Worm (Caenorhabditis elegans) whole organism, late embryonic: Measurements from ENCODE around the gene kqt-2.
A peak's percentile ranks its signal among the peaks of the same experiment; 100 is the strongest.

Experiments used
- K09A11.1 ChIP-seq: sonication (generic microtip); optimal IDR thresholded peaks from 2 replicates; lab custom pipeline; 2017; ENCODE audit warnings: antibody characterized with exemption, mild to moderate bottlenecking, missing genetic modification characterization, missing compliant biosample characterization; ENCODE audit not compliant: insufficient read depth
- T23F11.4 ChIP-seq: fragments of 200-800 bp; sonication (Bioruptor generic); optimal IDR thresholded peaks from 2 replicates; lab custom pipeline; 2018; ENCODE audit warnings: mild to moderate bottlenecking, missing genetic modification characterization, missing compliant biosample characterization
- Y22D7AL.16 ChIP-seq: sonication (generic microtip); optimal IDR thresholded peaks from 2 replicates; lab custom pipeline; 2016; ENCODE audit warnings: missing genetic modification characterization, missing compliant biosample characterization
- ama-1 ChIP-seq: fragments of 150-350 bp; optimal IDR thresholded peaks from 2 replicates; lab custom pipeline; 2014
- ceh-14 ChIP-seq: sonication (generic microtip); optimal IDR thresholded peaks from 2 replicates; lab custom pipeline; 2016; ENCODE audit warnings: missing genotype, missing genetic modification characterization, missing compliant biosample characterization
- ceh-18 ChIP-seq: sonication (generic microtip); optimal IDR thresholded peaks from 2 replicates; lab custom pipeline; 2016; ENCODE audit warnings: missing genetic modification characterization, missing compliant biosample characterization
- ceh-19 ChIP-seq: fragments of 200-800 bp; sonication (Bioruptor generic); optimal IDR thresholded peaks from 2 replicates; lab custom pipeline; 2018; ENCODE audit warnings: mild to moderate bottlenecking, missing genetic modification characterization, missing compliant biosample characterization
- ceh-2 ChIP-seq: sonication (generic microtip); optimal IDR thresholded peaks from 2 replicates; lab custom pipeline; 2016; ENCODE audit warnings: missing genotype, missing genetic modification characterization, missing compliant biosample characterization
- ceh-24 ChIP-seq: sonication (generic microtip); optimal IDR thresholded peaks from 2 replicates; lab custom pipeline; 2016; ENCODE audit warnings: mild to moderate bottlenecking, missing genetic modification characterization, missing compliant biosample characterization
- ceh-31 ChIP-seq: sonication (generic microtip); optimal IDR thresholded peaks from 2 replicates; lab custom pipeline; 2016; ENCODE audit warnings: missing genetic modification characterization, missing compliant biosample characterization
- ceh-34 ChIP-seq: sonication (generic microtip); optimal IDR thresholded peaks from 2 replicates; lab custom pipeline; 2016; ENCODE audit warnings: mild to moderate bottlenecking, missing genetic modification characterization, missing compliant biosample characterization
- ceh-45 ChIP-seq: fragments of 200-800 bp; sonication (Bioruptor generic); IDR thresholded peaks from 2 replicates; pipeline ENCODE4 v1.3.6; 2022; ENCODE audit warnings: missing genetic modification reagents, missing genetic modification characterization, missing compliant biosample characterization
- ceh-6 ChIP-seq: fragments of 200-800 bp; sonication (Bioruptor generic); optimal IDR thresholded peaks from 2 replicates; lab custom pipeline; 2018; ENCODE audit warnings: mild to moderate bottlenecking, missing genetic modification characterization, missing compliant biosample characterization
- dmd-4 ChIP-seq: sonication (generic microtip); optimal IDR thresholded peaks from 2 replicates; lab custom pipeline; 2016; ENCODE audit warnings: borderline replicate concordance, missing genetic modification characterization, missing compliant biosample characterization
- dve-1 ChIP-seq: sonication (generic microtip); optimal IDR thresholded peaks from 2 replicates; lab custom pipeline; 2017; ENCODE audit warnings: antibody characterized with exemption, mild to moderate bottlenecking, missing genetic modification characterization, missing compliant biosample characterization
- elt-2 ChIP-seq: sonication (generic microtip); optimal IDR thresholded peaks from 2 replicates; lab custom pipeline; 2016; ENCODE audit warnings: missing genetic modification reagents, missing genetic modification characterization, missing compliant biosample characterization
- ets-4 ChIP-seq: sonication (generic microtip); optimal IDR thresholded peaks from 2 replicates; lab custom pipeline; 2016; ENCODE audit warnings: missing genetic modification characterization, missing compliant biosample characterization
- eyg-1 ChIP-seq: sonication (generic microtip); optimal IDR thresholded peaks from 2 replicates; lab custom pipeline; 2016; ENCODE audit warnings: missing genotype, missing genetic modification characterization, missing compliant biosample characterization
- fax-1 ChIP-seq: sonication (generic microtip); optimal IDR thresholded peaks from 2 replicates; lab custom pipeline; 2016; ENCODE audit warnings: missing genotype, missing genetic modification characterization, missing compliant biosample characterization
- fkh-6 ChIP-seq: sonication (generic microtip); optimal IDR thresholded peaks from 2 replicates; lab custom pipeline; 2016; ENCODE audit warnings: missing genetic modification characterization, missing compliant biosample characterization
- hlh-13 ChIP-seq: fragments of 200-800 bp; sonication (Bioruptor generic); optimal IDR thresholded peaks from 2 replicates; lab custom pipeline; 2018; ENCODE audit warnings: mild to moderate bottlenecking, missing genetic modification characterization, missing compliant biosample characterization
- hlh-30 ChIP-seq: sonication (generic microtip); optimal IDR thresholded peaks from 2 replicates; lab custom pipeline; 2017; ENCODE audit warnings: antibody characterized with exemption, missing genetic modification characterization, missing compliant biosample characterization; ENCODE audit not compliant: insufficient read depth
- lin-11 ChIP-seq: fragments of 200-800 bp; sonication (Bioruptor generic); optimal IDR thresholded peaks from 2 replicates; lab custom pipeline; 2018; ENCODE audit warnings: mild to moderate bottlenecking, missing genetic modification characterization, missing compliant biosample characterization
- mec-3 ChIP-seq: sonication (generic microtip); optimal IDR thresholded peaks from 2 replicates; lab custom pipeline; 2016; ENCODE audit warnings: borderline replicate concordance, missing genetic modification characterization, missing compliant biosample characterization
- nfya-1 ChIP-seq: sonication (generic microtip); optimal IDR thresholded peaks from 2 replicates; lab custom pipeline; 2017; ENCODE audit warnings: missing genetic modification characterization, mild to moderate bottlenecking, missing compliant biosample characterization, antibody characterized with exemption, moderate library complexity
- pag-3 ChIP-seq: sonication (generic microtip); optimal IDR thresholded peaks from 2 replicates; lab custom pipeline; 2016; ENCODE audit warnings: missing compliant biosample characterization, missing genetic modification characterization, borderline replicate concordance
- pat-9 ChIP-seq: fragments of 200-800 bp; sonication (Bioruptor generic); optimal IDR thresholded peaks from 2 replicates; lab custom pipeline; 2018; ENCODE audit warnings: mild to moderate bottlenecking, missing genetic modification characterization, moderate library complexity, missing compliant biosample characterization
- pax-1 ChIP-seq: fragments of 150-350 bp; optimal IDR thresholded peaks from 2 replicates; lab custom pipeline; 2014; ENCODE audit warnings: missing biosample characterization, missing genetic modification characterization
- ref-2 ChIP-seq: sonication (generic microtip); optimal IDR thresholded peaks from 2 replicates; lab custom pipeline; 2016; ENCODE audit warnings: missing genetic modification characterization, missing compliant biosample characterization
- sox-2 ChIP-seq: fragments of 200-800 bp; sonication (Bioruptor generic); IDR thresholded peaks from 2 replicates; pipeline ENCODE4 v1.3.6; 2022; ENCODE audit warnings: missing genetic modification reagents, missing genetic modification characterization, missing compliant biosample characterization
- sox-4 ChIP-seq: sonication (generic microtip); optimal IDR thresholded peaks from 2 replicates; lab custom pipeline; 2017; ENCODE audit warnings: mild to moderate bottlenecking, missing genetic modification characterization, inconsistent platforms, missing compliant biosample characterization
- tbx-2 ChIP-seq: sonication (generic microtip); optimal IDR thresholded peaks from 2 replicates; lab custom pipeline; 2016; ENCODE audit warnings: missing genetic modification characterization, missing compliant biosample characterization
- unc-3 ChIP-seq, 2 experiments: fragments of 200-800 bp in 1 of 2; sonication (Bioruptor generic) in 1 of 2; sonication (generic microtip) in 1 of 2; conservative IDR thresholded peaks in 1 of 2; optimal IDR thresholded peaks in 1 of 2; 2 replicates each; pipeline versions ENCODE4 v1.3.6 to Lab custom; 2016 to 2022; ENCODE audit warnings: missing compliant biosample characterization in 2 of 2, missing genetic modification characterization in 2 of 2, missing genetic modification reagents in 1 of 2
- unc-42 ChIP-seq: sonication (generic microtip); optimal IDR thresholded peaks from 2 replicates; lab custom pipeline; 2016; ENCODE audit warnings: missing genotype, missing genetic modification characterization, missing compliant biosample characterization
- zip-5 ChIP-seq: sonication (generic microtip); optimal IDR thresholded peaks from 2 replicates; lab custom pipeline; 2016; ENCODE audit warnings: missing genetic modification characterization, missing compliant biosample characterization

Gene kqt-2

DNA sequence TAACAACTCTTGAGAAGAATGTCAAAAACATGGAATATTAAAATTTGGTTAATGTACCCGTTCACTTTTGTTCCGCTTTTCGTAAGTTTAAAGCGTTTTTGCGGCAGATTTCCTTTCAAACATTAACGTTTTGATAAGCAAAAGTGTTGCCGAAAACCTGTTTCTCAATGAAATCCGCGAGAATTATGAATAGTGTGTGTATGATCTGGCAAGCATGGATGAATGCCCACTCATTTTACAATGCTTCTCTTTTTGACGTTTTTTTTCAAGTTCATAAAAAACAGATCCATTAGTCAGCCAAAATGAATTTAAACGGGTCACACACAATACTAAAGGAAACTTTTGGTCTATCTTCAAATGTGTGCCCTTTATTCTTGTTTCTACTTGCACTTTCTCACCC, 37.8 kb upstream of the kqt-2 start:
- no peak for TF ChIP-seq hlh-30
- TF ChIP-seq pag-3 (tag; lab: Kevin White, UChicago), result no peak
- TF ChIP-seq mec-3, result no peak
- no peak for TF ChIP-seq ama-1 (lab: Kevin White, UChicago)
- TF ChIP-seq, all 69 proteins: peak for 0

DNA sequence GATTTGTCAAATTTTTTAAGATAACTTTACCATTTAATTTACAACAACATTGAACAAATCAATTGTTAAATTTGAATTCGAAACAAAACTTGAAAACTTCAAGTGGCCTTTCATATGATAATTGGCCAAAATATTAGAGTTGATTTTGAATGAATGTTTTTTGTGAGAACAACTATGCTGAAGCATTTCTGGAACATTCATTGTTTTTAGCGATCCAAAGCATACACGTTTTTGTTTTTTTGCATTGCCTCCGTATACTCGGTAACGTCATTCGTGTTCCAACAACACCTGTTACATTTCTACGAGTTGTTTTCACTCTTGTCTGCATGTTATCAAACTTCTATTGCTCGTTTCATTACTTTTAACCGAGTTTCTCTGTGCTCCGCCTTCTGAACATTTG, 30.8 kb upstream of the kqt-2 start:
- TF ChIP-seq hlh-30, result no peak
- no peak for TF ChIP-seq sox-4 (tag; lab: Kevin White, UChicago)
- no peak for TF ChIP-seq nfya-1 (tag; lab: Kevin White, UChicago)
- no peak for TF ChIP-seq tbx-2
- TF ChIP-seq ceh-2 (tag; lab: Kevin White, UChicago), result no peak
- TF ChIP-seq zip-5, result no peak
- no peak for TF ChIP-seq Y22D7AL.16 (tag; lab: Kevin White, UChicago)
- no peak for TF ChIP-seq pag-3 (tag; lab: Kevin White, UChicago)
- TF ChIP-seq ets-4 (tag; lab: Kevin White, UChicago), result no peak
- no peak for TF ChIP-seq ceh-14
- no peak for TF ChIP-seq elt-2 (tag; lab: Kevin White, UChicago)
- no peak for TF ChIP-seq T23F11.4 (GFP tag; lab: Kevin White, UChicago)
- TF ChIP-seq ceh-19 (GFP tag; lab: Kevin White, UChicago), result no peak
- no peak for TF ChIP-seq ceh-18 (tag; lab: Kevin White, UChicago)
- no peak for TF ChIP-seq K09A11.1
- TF ChIP-seq dmd-4 (tag; lab: Kevin White, UChicago), result no peak
- TF ChIP-seq, all 69 proteins: peak for 0

DNA sequence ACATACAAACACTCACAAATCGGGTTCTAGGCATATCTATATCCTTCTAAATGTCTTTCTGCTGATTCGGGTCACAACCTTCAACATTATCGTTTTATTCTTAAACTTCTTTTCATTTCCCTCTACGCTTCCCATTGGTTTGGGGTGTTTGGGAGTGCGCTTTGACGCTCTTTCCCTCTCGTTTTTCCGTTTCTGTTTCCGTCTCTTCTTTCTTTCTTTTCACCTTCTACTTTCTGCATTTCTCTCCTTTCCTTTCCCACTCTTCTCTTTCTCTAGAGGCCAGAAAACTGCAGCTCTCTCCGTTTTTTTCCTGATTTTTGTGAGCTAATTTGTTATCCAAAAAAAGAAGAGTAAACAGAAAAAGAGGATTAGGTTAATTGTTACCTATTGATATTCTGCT, 30.2 kb upstream of the kqt-2 start:
- TF ChIP-seq K09A11.1 (no peak), ceh-31 (peak; percentile 18), unc-42 (tag; lab: Kevin White, UChicago) (peak; percentile 32), tbx-2 (peak; percentile 55), nfya-1 (tag; lab: Kevin White, UChicago) (peak; percentile 26), ceh-18 (tag; lab: Kevin White, UChicago) (peak; percentile 52), hlh-30 (no peak), pat-9 (tag; lab: Kevin White, UChicago) (no peak), ref-2 (tag; lab: Kevin White, UChicago) (peak; percentile 17)
- TF ChIP-seq, all 69 proteins: peak for 6

DNA sequence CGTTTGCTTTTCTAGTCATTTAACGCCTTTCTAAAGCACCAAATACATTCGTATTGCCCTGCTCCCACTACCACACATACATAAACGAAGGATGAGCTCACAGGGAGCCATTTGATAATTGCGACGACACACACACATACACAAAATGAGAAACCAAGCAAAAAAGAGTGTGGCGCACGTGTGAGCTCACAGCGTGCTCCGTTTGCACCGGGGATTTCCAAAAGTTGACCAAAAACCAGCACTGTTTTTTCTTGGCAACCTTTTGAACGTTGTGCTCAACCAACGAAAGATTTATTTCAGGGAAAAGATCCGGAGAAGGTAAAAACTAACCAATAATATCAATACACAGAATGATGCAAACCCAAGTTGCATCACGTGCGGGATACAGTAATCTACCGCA, 28.7 kb upstream of the kqt-2 start, which contains the start of gene ksr-1:
Gene ksr-1, plus strand, starts transcription at position 301 of the 400 bp plus-strand sequence.
- TF ChIP-seq nfya-1 (tag; lab: Kevin White, UChicago) (no peak), ceh-6 (GFP tag; lab: Kevin White, UChicago) (no peak), fkh-6 (no peak), elt-2 (tag; lab: Kevin White, UChicago) (no peak), zip-5 (no peak), ceh-45 (no peak), hlh-13 (no peak), fax-1 (tag; lab: Kevin White, UChicago) (no peak), ceh-19 (GFP tag; lab: Kevin White, UChicago) (no peak), lin-11 (tag; lab: Kevin White, UChicago) (no peak), dve-1 (no peak), ceh-31 (no peak), sox-2 (GFP tag; lab: Robert Waterston, UW) (no peak), sox-4 (tag; lab: Kevin White, UChicago) (no peak), pat-9 (tag; lab: Kevin White, UChicago) (no peak), pax-1 (tag; lab: Kevin White, UChicago) (no peak), K09A11.1 (no peak), ceh-34 (tag; lab: Kevin White, UChicago) (no peak)

ce11 chrX:8273496-8273895, 27.3 kb upstream of the kqt-2 start:
- TF ChIP-seq ceh-31 (peak; percentile 28), ref-2 (tag; lab: Kevin White, UChicago) (peak; percentile 18), eyg-1 (no peak), ceh-24 (tag; lab: Kevin White, UChicago) (no peak), unc-3 (GFP tag; conservative IDR thresholded peaks at IDR 0.05; lab: Robert Waterston, UW) (no peak), unc-3 (tag; optimal IDR thresholded peaks at IDR 0.05; lab: Kevin White, UChicago) (no peak), tbx-2 (peak; percentile 15)
- TF ChIP-seq, all 69 proteins: peak for 3
